Fruit fly (Drosophila melanogaster) whole organism, embryonic: ENCODE data around the gene CG45493.

ENCODE experiments used
- Ada2b ChIP-seq: fragments of 200-800 bp; sonication (Bioruptor generic); IDR thresholded peaks from 2 replicates; pipeline ENCODE4 v1.3.6; 2022; ENCODE audit warnings: missing biosample characterization, missing genetic modification characterization
- Adf1 ChIP-seq: fragments of 200-800 bp; sonication (Bioruptor generic); IDR thresholded peaks from 2 replicates; pipeline ENCODE4 v1.3.6; 2022; ENCODE audit warnings: missing biosample characterization, missing genetic modification characterization
- B-H2 ChIP-seq: fragments of 200-800 bp; sonication (Bioruptor generic); optimal IDR thresholded peaks from 2 replicates; lab custom pipeline; 2018; ENCODE audit warnings: missing biosample characterization, mild to moderate bottlenecking, missing genetic modification characterization
- CG10543 ChIP-seq: fragments of 200-800 bp; sonication (Bioruptor generic); optimal IDR thresholded peaks from 3 replicates; lab custom pipeline; 2017; ENCODE audit warnings: missing biosample characterization, mild to moderate bottlenecking, missing genetic modification characterization, moderate library complexity
- CG11247 ChIP-seq: fragments of 200-800 bp; sonication (Bioruptor generic); IDR thresholded peaks from 2 replicates; pipeline ENCODE4 v1.3.6; 2022; ENCODE audit warnings: missing biosample characterization, missing genetic modification characterization
- CG11723 ChIP-seq: fragments of 200-800 bp; sonication (Bioruptor generic); optimal IDR thresholded peaks from 2 replicates; lab custom pipeline; 2017; ENCODE audit warnings: missing biosample characterization, mild to moderate bottlenecking, missing genetic modification characterization
- CG12659 ChIP-seq: fragments of 200-800 bp; sonication (Bioruptor generic); optimal IDR thresholded peaks from 3 replicates; lab custom pipeline; 2017; ENCODE audit warnings: mild to moderate bottlenecking, missing biosample characterization, missing genetic modification reagents, missing genetic modification characterization
- CG13296 ChIP-seq: fragments of 200-800 bp; sonication (Bioruptor generic); optimal IDR thresholded peaks from 3 replicates; lab custom pipeline; 2018; ENCODE audit warnings: missing biosample characterization, mild to moderate bottlenecking, missing genetic modification characterization
- CG13624 ChIP-seq: fragments of 200-800 bp; sonication (Bioruptor generic); optimal IDR thresholded peaks from 2 replicates; lab custom pipeline; 2016; ENCODE audit warnings: missing biosample characterization, missing genetic modification characterization
- CG14050 ChIP-seq: fragments of 200-800 bp; sonication (Bioruptor generic); IDR thresholded peaks from 3 replicates; pipeline ENCODE4 v1.3.6; 2022; ENCODE audit warnings: missing biosample characterization, missing genetic modification characterization
- CG18764 ChIP-seq: fragments of 200-800 bp; sonication (Bioruptor generic); optimal IDR thresholded peaks from 3 replicates; lab custom pipeline; 2016; ENCODE audit warnings: missing biosample characterization, missing genetic modification characterization
- CG2116 ChIP-seq: fragments of 200-800 bp; sonication (Bioruptor generic); optimal IDR thresholded peaks from 3 replicates; lab custom pipeline; 2018; ENCODE audit warnings: missing biosample characterization, mild to moderate bottlenecking, missing genetic modification characterization
- CG2129 ChIP-seq: fragments of 200-800 bp; sonication (Bioruptor generic); IDR thresholded peaks from 2 replicates; pipeline ENCODE4 v1.3.6; 2022; ENCODE audit warnings: missing biosample characterization, missing genetic modification characterization; ENCODE audit not compliant: partially characterized antibody
- CG3281 ChIP-seq: fragments of 200-800 bp; sonication (Bioruptor generic); optimal IDR thresholded peaks from 3 replicates; lab custom pipeline; 2017; ENCODE audit warnings: missing biosample characterization, mild to moderate bottlenecking, missing genetic modification characterization
- CG3838 ChIP-seq: fragments of 200-800 bp; sonication (Bioruptor generic); optimal IDR thresholded peaks from 3 replicates; lab custom pipeline; 2016; ENCODE audit warnings: missing biosample characterization, missing genetic modification characterization
- CG7839 ChIP-seq: fragments of 200-800 bp; sonication (Bioruptor generic); optimal IDR thresholded peaks from 3 replicates; lab custom pipeline; 2018; ENCODE audit warnings: missing biosample characterization, mild to moderate bottlenecking, missing genetic modification characterization, moderate library complexity
- CG9817 ChIP-seq: fragments of 200-800 bp; sonication (Bioruptor generic); optimal IDR thresholded peaks from 2 replicates; lab custom pipeline; 2018; ENCODE audit warnings: missing biosample characterization, mild to moderate bottlenecking, missing genetic modification characterization, moderate library complexity
- CoRest ChIP-seq: fragments of 200-800 bp; sonication (Bioruptor generic); optimal IDR thresholded peaks from 3 replicates; lab custom pipeline; 2018; ENCODE audit warnings: missing biosample characterization, mild to moderate bottlenecking, missing genetic modification characterization, moderate library complexity
- Dfd ChIP-seq, 2 experiments: fragments of >200 bp; optimal IDR thresholded peaks; 2 replicates each; lab custom pipeline; 2017; ENCODE audit warnings: missing biosample characterization in 2 of 2, missing genetic modification characterization in 2 of 2
- Dip3 ChIP-seq: fragments of 200-800 bp; sonication (Bioruptor generic); optimal IDR thresholded peaks from 3 replicates; lab custom pipeline; 2016; ENCODE audit warnings: missing biosample characterization, missing genetic modification characterization
- Fer2 ChIP-seq: fragments of 200-800 bp; sonication (Bioruptor generic); optimal IDR thresholded peaks from 2 replicates; lab custom pipeline; 2018; ENCODE audit warnings: missing biosample characterization, mild to moderate bottlenecking, missing genetic modification characterization, moderate library complexity
- Fer3 ChIP-seq: fragments of 200-800 bp; sonication (Bioruptor generic); optimal IDR thresholded peaks from 2 replicates; lab custom pipeline; 2018; ENCODE audit warnings: missing biosample characterization, mild to moderate bottlenecking, missing genetic modification characterization, moderate library complexity
- GATAe ChIP-seq: fragments of 200-800 bp; sonication (Bioruptor generic); conservative IDR thresholded peaks from 2 replicates; pipeline ENCODE4 v1.3.6; 2022; ENCODE audit warnings: missing biosample characterization, missing genetic modification characterization
- HLH4C ChIP-seq: fragments of 200-800 bp; sonication (Bioruptor generic); IDR thresholded peaks from 3 replicates; pipeline ENCODE4 v1.3.6; 2022; ENCODE audit warnings: missing biosample characterization, missing genetic modification characterization; ENCODE audit not compliant: partially characterized antibody
- HLH54F ChIP-seq: fragments of 200-800 bp; sonication (Bioruptor generic); optimal IDR thresholded peaks from 3 replicates; lab custom pipeline; 2016; ENCODE audit warnings: missing biosample characterization, missing genetic modification characterization
- HmgZ ChIP-seq: fragments of 200-800 bp; sonication (Bioruptor generic); optimal IDR thresholded peaks from 2 replicates; lab custom pipeline; 2018; ENCODE audit warnings: missing biosample characterization, mild to moderate bottlenecking, missing genetic modification characterization
- Hsf ChIP-seq: fragments of 200-800 bp; sonication (Bioruptor generic); optimal IDR thresholded peaks from 3 replicates; lab custom pipeline; 2016; ENCODE audit warnings: missing biosample characterization, missing genetic modification characterization
- Med ChIP-seq: fragments of 200-800 bp; sonication (Bioruptor generic); peaks from one replicate; lab custom pipeline; 2016; ENCODE audit warnings: missing biosample characterization, missing genetic modification characterization, mild to moderate bottlenecking, inconsistent platforms, moderate library complexity
- Mrtf ChIP-seq: fragments of 200-800 bp; sonication (Bioruptor generic); IDR thresholded peaks from 3 replicates; pipeline ENCODE4 v1.3.6; 2022; ENCODE audit warnings: missing biosample characterization, missing genetic modification characterization
- NK7.1 ChIP-seq: fragments of 200-800 bp; sonication (Bioruptor generic); optimal IDR thresholded peaks from 3 replicates; lab custom pipeline; 2016; ENCODE audit warnings: missing biosample characterization, missing genetic modification characterization
- Nf-YC ChIP-seq: fragments of 200-800 bp; optimal IDR thresholded peaks from 3 replicates; lab custom pipeline; 2019; ENCODE audit warnings: missing biosample characterization, mild to moderate bottlenecking, missing genetic modification characterization, moderate library complexity
- Oaz ChIP-seq: fragments of 200-800 bp; sonication (Bioruptor generic); IDR thresholded peaks from 2 replicates; pipeline ENCODE4 v1.3.6; 2022; ENCODE audit warnings: missing biosample characterization, missing genetic modification characterization
- Optix ChIP-seq: fragments of 200-800 bp; sonication (Bioruptor generic); IDR thresholded peaks from 3 replicates; pipeline ENCODE4 v1.3.6; 2022; ENCODE audit warnings: missing biosample characterization, missing genetic modification characterization
- br ChIP-seq: fragments of >200 bp; optimal IDR thresholded peaks from 2 replicates; lab custom pipeline; 2017
- cas ChIP-seq: fragments of 200-800 bp; sonication (Bioruptor generic); IDR thresholded peaks from 2 replicates; pipeline ENCODE4 v1.3.6; 2022; ENCODE audit warnings: missing biosample characterization, missing genetic modification characterization
- crol ChIP-seq: fragments of 200-800 bp; sonication (Bioruptor generic); IDR thresholded peaks from 2 replicates; pipeline ENCODE4 v1.3.6; 2022; ENCODE audit warnings: missing biosample characterization, missing genetic modification characterization
- ems ChIP-seq: fragments of 200-800 bp; sonication (Bioruptor generic); optimal IDR thresholded peaks from 3 replicates; lab custom pipeline; 2016; ENCODE audit warnings: missing biosample characterization, missing genetic modification characterization
- ewg ChIP-seq: fragments of 200-800 bp; sonication (Bioruptor generic); optimal IDR thresholded peaks from 3 replicates; lab custom pipeline; 2017; ENCODE audit warnings: mild to moderate bottlenecking, missing biosample characterization, missing genetic modification reagents, missing genetic modification characterization
- fd96Cb ChIP-seq: fragments of 200-800 bp; sonication (Bioruptor generic); optimal IDR thresholded peaks from 2 replicates; lab custom pipeline; 2018; ENCODE audit warnings: missing biosample characterization, mild to moderate bottlenecking, missing genetic modification characterization, moderate library complexity
- ham ChIP-seq: fragments of 200-800 bp; sonication (Bioruptor generic); IDR thresholded peaks from 2 replicates; pipeline ENCODE4 v1.3.6; 2022; ENCODE audit warnings: missing biosample characterization, missing genetic modification characterization
- jumu ChIP-seq: fragments of 200-800 bp; sonication (Bioruptor generic); optimal IDR thresholded peaks from 3 replicates; lab custom pipeline; 2016; ENCODE audit warnings: missing biosample characterization, missing genetic modification characterization
- pb ChIP-seq: fragments of 200-800 bp; sonication (Bioruptor generic); optimal IDR thresholded peaks from 3 replicates; lab custom pipeline; 2016; ENCODE audit warnings: missing biosample characterization, missing genetic modification characterization
- prd ChIP-seq, 3 experiments: fragments of >200 bp in 2 of 3; fragments of 200-800 bp in 1 of 3; sonication (Bioruptor generic) in 1 of 3; optimal IDR thresholded peaks in 2 of 3; IDR thresholded peaks in 1 of 3; 2 replicates in 2 of 3; 3 replicates in 1 of 3; pipeline versions ENCODE4 v1.3.6 to Lab custom; 2017 to 2022; ENCODE audit warnings: missing biosample characterization in 1 of 3, missing genetic modification characterization in 1 of 3
- salm ChIP-seq: fragments of 200-800 bp; sonication (Bioruptor generic); optimal IDR thresholded peaks from 2 replicates; lab custom pipeline; 2018; ENCODE audit warnings: missing biosample characterization, mild to moderate bottlenecking, missing genetic modification characterization
- sens ChIP-seq: fragments of 200-800 bp; sonication (Bioruptor generic); peaks from one replicate; lab custom pipeline; 2016; ENCODE audit warnings: missing biosample characterization, missing genetic modification characterization
- ssp ChIP-seq: fragments of 200-800 bp; sonication (Bioruptor generic); IDR thresholded peaks from 2 replicates; pipeline ENCODE4 v1.3.6; 2022; ENCODE audit warnings: missing biosample characterization, missing genetic modification characterization
- tap ChIP-seq: fragments of 200-800 bp; optimal IDR thresholded peaks from 3 replicates; lab custom pipeline; 2019; ENCODE audit warnings: missing biosample characterization, mild to moderate bottlenecking, missing genetic modification characterization, moderate library complexity
- tio ChIP-seq: fragments of 200-800 bp; sonication (Bioruptor generic); optimal IDR thresholded peaks from 2 replicates; lab custom pipeline; 2017; ENCODE audit warnings: missing biosample characterization, missing genetic modification characterization, inconsistent platforms
- tup ChIP-seq: fragments of 200-800 bp; sonication (Bioruptor generic); optimal IDR thresholded peaks from 2 replicates; lab custom pipeline; 2016; ENCODE audit warnings: missing biosample characterization, mild to moderate bottlenecking, missing genetic modification characterization, moderate library complexity
- wor ChIP-seq: fragments of 200-800 bp; sonication (Bioruptor generic); IDR thresholded peaks from 2 replicates; pipeline ENCODE4 v1.3.6; 2022; ENCODE audit warnings: missing biosample characterization, missing genetic modification characterization
- yki ChIP-seq: fragments of >200 bp; optimal IDR thresholded peaks from 3 replicates; lab custom pipeline; 2018
- zen2 ChIP-seq: fragments of 200-800 bp; sonication (Bioruptor generic); IDR thresholded peaks from 3 replicates; pipeline ENCODE4 v1.3.6; 2022; ENCODE audit warnings: missing biosample characterization, missing genetic modification characterization; ENCODE audit not compliant: partially characterized antibody

The CG45493 gene

dm6 chrX:19964215-19964614 lies 15.5 kb upstream of the CG45493 start (continued):
- TF ChIP-seq tup (GFP tag; lab: Kevin White, UChicago): no peak
- TF ChIP-seq Ada2b (GFP tag; lab: Robert Waterston, UW): no peak
- no peak for TF ChIP-seq CG3838 (GFP tag; lab: Kevin White, UChicago)
- no peak for TF ChIP-seq Fer2 (tag; lab: Kevin White, UChicago)
- TF ChIP-seq Hsf: peak; percentile 15
- TF ChIP-seq wor (GFP tag; lab: Robert Waterston, UW): peak; percentile 13; the same call in 1 of the 2 replicates
- TF ChIP-seq Med: peak; percentile 85
- no peak for TF ChIP-seq tap (tag; lab: Kevin White, UChicago)
- TF ChIP-seq salm (tag; lab: Kevin White, UChicago): no peak
- no peak for TF ChIP-seq ham (GFP tag; lab: Robert Waterston, UW)
- TF ChIP-seq CG3281 (GFP tag; lab: Kevin White, UChicago): peak; percentile 32
- no peak for TF ChIP-seq prd (optimal IDR thresholded peaks at IDR 0.05; lab: Kevin White, UChicago)
- TF ChIP-seq prd (GFP tag; IDR thresholded peaks at IDR 0.05; lab: Robert Waterston, UW): no peak
- peak; percentile 36 for TF ChIP-seq tio (GFP tag; lab: Kevin White, UChicago)
- no peak for TF ChIP-seq HLH4C (GFP tag; lab: Robert Waterston, UW)
- peak; percentile 37; the same call in 1 of the 2 replicates for TF ChIP-seq Adf1 (GFP tag; lab: Robert Waterston, UW)
- no peak for TF ChIP-seq crol
- peak; percentile 14 for TF ChIP-seq Nf-YC
- TF ChIP-seq HLH54F: peak; percentile 23
- peak; percentile 14; the same call in 1 of the 2 replicates for TF ChIP-seq Oaz (GFP tag; lab: Robert Waterston, UW)
- no peak for TF ChIP-seq Dip3 (GFP tag; lab: Kevin White, UChicago)
- peak; percentile 13 for TF ChIP-seq HmgZ
- no peak for TF ChIP-seq CG2129 (GFP tag; lab: Robert Waterston, UW)
- no peak for TF ChIP-seq jumu (GFP tag; lab: Kevin White, UChicago)
- TF ChIP-seq CG12659 (GFP tag; lab: Kevin White, UChicago): peak; percentile 23
- no peak for TF ChIP-seq ewg (GFP tag; lab: Kevin White, UChicago)
- TF ChIP-seq NK7.1 (GFP tag; lab: Kevin White, UChicago): no peak
- TF ChIP-seq CG18764: no peak
- peak; percentile 15 for TF ChIP-seq Fer3
- TF ChIP-seq Mrtf (GFP tag; lab: Robert Waterston, UW): no peak
- TF ChIP-seq sens (GFP tag; lab: Kevin White, UChicago): peak; percentile 88
- TF ChIP-seq CG9817 (tag; lab: Kevin White, UChicago): peak; percentile 58
- peak; percentile 7 for TF ChIP-seq fd96Cb (tag; lab: Kevin White, UChicago)
- TF ChIP-seq CG11723 (GFP tag; lab: Kevin White, UChicago): no peak
- TF ChIP-seq CG2116: no peak
- TF ChIP-seq zen2 (GFP tag; lab: Robert Waterston, UW): no peak
- TF ChIP-seq ssp (GFP tag; lab: Robert Waterston, UW): 0 out of 2 replicates have a peak, but pooled peaks have one; percentile 13
- TF ChIP-seq B-H2 (GFP tag; lab: Kevin White, UChicago): no peak
- TF ChIP-seq yki: no peak
- TF ChIP-seq CoRest (tag; lab: Kevin White, UChicago): peak; percentile 67
- TF ChIP-seq CG10543 (GFP tag; lab: Kevin White, UChicago): peak; percentile 43
- no peak for TF ChIP-seq br (lab: Kevin White, UChicago)
- peak; percentile 41 for TF ChIP-seq CG13624 (GFP tag; lab: Kevin White, UChicago)
- no peak for TF ChIP-seq ems
- peak; percentile 68 for TF ChIP-seq CG7839
- TF ChIP-seq pb (GFP tag; lab: Kevin White, UChicago): no peak
- TF ChIP-seq GATAe (GFP tag; lab: Robert Waterston, UW): no peak
- TF ChIP-seq CG11247 (GFP tag; lab: Robert Waterston, UW): no peak
- TF ChIP-seq cas (GFP tag; lab: Robert Waterston, UW): no peak
- no peak for TF ChIP-seq Dfd (GFP tag; optimal IDR thresholded peaks at IDR 0.05; lab: Kevin White, UChicago)
- TF ChIP-seq CG13296 (GFP tag; lab: Kevin White, UChicago): no peak
- TF ChIP-seq Optix: no peak
- TF ChIP-seq CG14050 (GFP tag; lab: Robert Waterston, UW): peak; percentile 48; the same call in 1 of the 3 replicates
